Worm (Caenorhabditis elegans) whole organism, late embryonic: ENCODE measurements around the gene npl-4.2.

Source experiments
- T23F11.4 ChIP-seq: fragments of 200-800 bp; sonication (Bioruptor generic); optimal IDR thresholded peaks from 2 replicates; lab custom pipeline; 2018; ENCODE audit warnings: mild to moderate bottlenecking, missing genetic modification characterization, missing compliant biosample characterization
- ahr-1 ChIP-seq: sonication (generic microtip); optimal IDR thresholded peaks from 2 replicates; lab custom pipeline; 2016; ENCODE audit warnings: missing genetic modification characterization, missing compliant biosample characterization
- ceh-30 ChIP-seq: fragments of 150-350 bp; optimal IDR thresholded peaks from 2 replicates; lab custom pipeline; 2014; ENCODE audit warnings: missing biosample characterization, missing genetic modification characterization
- fkh-10 ChIP-seq: fragments of 150-350 bp; optimal IDR thresholded peaks from 2 replicates; lab custom pipeline; 2014; ENCODE audit warnings: missing biosample characterization, missing genetic modification reagents, missing genetic modification characterization
- hlh-15 ChIP-seq: sonication (generic microtip); optimal IDR thresholded peaks from 2 replicates; lab custom pipeline; 2016; ENCODE audit warnings: missing genetic modification characterization, missing compliant biosample characterization
- nhr-11 ChIP-seq: fragments of 150-350 bp; optimal IDR thresholded peaks from 2 replicates; lab custom pipeline; 2014; ENCODE audit warnings: missing biosample characterization, missing genetic modification characterization
- pqm-1 ChIP-seq: sonication (generic microtip); optimal IDR thresholded peaks from 2 replicates; lab custom pipeline; 2016; ENCODE audit warnings: missing genetic modification characterization, missing compliant biosample characterization
- sox-2 ChIP-seq: fragments of 200-800 bp; sonication (Bioruptor generic); IDR thresholded peaks from 2 replicates; pipeline ENCODE4 v1.3.6; 2022; ENCODE audit warnings: missing genetic modification reagents, missing genetic modification characterization, missing compliant biosample characterization
- tbx-2 ChIP-seq: sonication (generic microtip); optimal IDR thresholded peaks from 2 replicates; lab custom pipeline; 2016; ENCODE audit warnings: missing genetic modification characterization, missing compliant biosample characterization

DNA sequence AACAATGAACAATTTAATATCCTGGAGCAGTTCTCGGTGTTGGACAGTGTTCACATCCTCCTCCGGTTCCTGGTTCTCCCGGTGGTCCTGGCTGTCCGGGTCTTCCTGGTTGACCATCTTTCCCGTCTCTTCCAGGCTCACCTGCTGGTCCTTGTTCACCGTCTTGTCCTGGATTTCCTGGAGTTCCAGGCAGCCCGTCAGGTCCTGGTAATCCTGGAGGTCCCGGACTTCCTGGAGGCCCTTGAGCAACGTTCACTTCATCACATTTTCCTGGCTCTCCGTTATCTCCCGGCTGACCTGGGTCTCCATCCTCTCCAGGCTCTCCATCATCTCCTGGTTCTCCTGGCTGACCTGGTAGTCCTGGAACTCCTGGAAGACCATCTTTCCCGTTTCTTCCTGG lies 28.7 kb downstream of the npl-4.2 start:
- no peak for TF ChIP-seq ahr-1
- TF ChIP-seq nhr-11 (tag; lab: Kevin White, UChicago), result no peak
- no peak for TF ChIP-seq tbx-2 (tag; lab: Kevin White, UChicago)
- TF ChIP-seq pqm-1, result no peak
- no peak for TF ChIP-seq ceh-30 (tag; lab: Kevin White, UChicago)
- no peak for TF ChIP-seq sox-2 (GFP tag; lab: Robert Waterston, UW)
- TF ChIP-seq hlh-15 (tag; lab: Kevin White, UChicago), result no peak
- TF ChIP-seq T23F11.4, result no peak
- TF ChIP-seq fkh-10 (GFP tag; lab: Kevin White, UChicago), result no peak
